Fruit fly (Drosophila melanogaster) whole organism, wandering third instar larva: ENCODE results near the gene CG10005.

Experiments used
- Abd-B ChIP-seq: fragments of >200 bp; optimal IDR thresholded peaks from 2 replicates; lab custom pipeline; 2017; ENCODE audit warnings: missing biosample characterization, missing genetic modification characterization
- CG32264 ChIP-seq: fragments of 200-800 bp; sonication (Bioruptor generic); optimal IDR thresholded peaks from 2 replicates; lab custom pipeline; 2016; ENCODE audit warnings: missing biosample characterization, missing genetic modification characterization
- CG9705 ChIP-seq: fragments of 200-800 bp; sonication (Bioruptor generic); optimal IDR thresholded peaks from 2 replicates; lab custom pipeline; 2018; ENCODE audit warnings: missing biosample characterization, mild to moderate bottlenecking, missing genetic modification characterization
- CrebA ChIP-seq: fragments of 200-800 bp; sonication (Bioruptor generic); optimal IDR thresholded peaks from 2 replicates; lab custom pipeline; 2016; ENCODE audit warnings: missing biosample characterization, mild to moderate bottlenecking, missing genetic modification characterization, borderline replicate concordance
- Dfd ChIP-seq: fragments of >200 bp; optimal IDR thresholded peaks from 2 replicates; lab custom pipeline; 2017; ENCODE audit warnings: missing biosample characterization, missing genetic modification characterization
- Dif ChIP-seq: fragments of 200-275, 200-300 bp; sonication (Bioruptor generic); optimal IDR thresholded peaks from 2 replicates; lab custom pipeline; 2018; ENCODE audit warnings: missing biosample characterization, missing genetic modification characterization; ENCODE audit not compliant: partially characterized antibody
- GATAd ChIP-seq: sonication (Bioruptor generic); optimal IDR thresholded peaks from 2 replicates; lab custom pipeline; 2016; ENCODE audit warnings: missing biosample characterization, missing genetic modification characterization
- HLH106 ChIP-seq: fragments of 200-800 bp; optimal IDR thresholded peaks from 3 replicates; lab custom pipeline; 2019; ENCODE audit warnings: missing biosample characterization, mild to moderate bottlenecking, missing genetic modification characterization, moderate library complexity
- Hnf4 ChIP-seq: fragments of 200-800 bp; sonication (Bioruptor generic); optimal IDR thresholded peaks from 2 replicates; lab custom pipeline; 2016; ENCODE audit warnings: missing biosample characterization, mild to moderate bottlenecking, missing genetic modification characterization
- Hr78 ChIP-seq: fragments of >200 bp; optimal IDR thresholded peaks from 2 replicates; lab custom pipeline; 2017; ENCODE audit warnings: missing biosample characterization, missing genetic modification characterization
- Jra ChIP-seq: sonication (Bioruptor generic); optimal IDR thresholded peaks from 2 replicates; lab custom pipeline; 2016; ENCODE audit warnings: missing biosample characterization, missing genetic modification characterization
- Mio ChIP-seq: sonication (Bioruptor generic); optimal IDR thresholded peaks from 2 replicates; lab custom pipeline; 2016; ENCODE audit warnings: missing biosample characterization, missing genetic modification characterization
- Myc ChIP-seq: fragments of >200 bp; optimal IDR thresholded peaks from 2 replicates; lab custom pipeline; 2017
- N ChIP-seq: fragments of >200 bp; optimal IDR thresholded peaks from 2 replicates; lab custom pipeline; 2018; ENCODE audit warnings: missing biosample characterization, missing external identifiers, missing genetic modification characterization
- OdsH ChIP-seq: fragments of 200-800 bp; sonication (Bioruptor generic); optimal IDR thresholded peaks from 2 replicates; lab custom pipeline; 2016; ENCODE audit warnings: missing biosample characterization, mild to moderate bottlenecking, missing genetic modification characterization
- Rel ChIP-seq, 2 experiments: fragments of 200-800 bp; sonication (Bioruptor generic) in 1 of 2; optimal IDR thresholded peaks; 2 replicates in 1 of 2; 3 replicates in 1 of 2; lab custom pipeline; 2016 to 2019; ENCODE audit warnings: mild to moderate bottlenecking in 2 of 2, missing biosample characterization in 2 of 2, missing genetic modification characterization in 2 of 2, moderate library complexity in 1 of 2
- Sp1 ChIP-seq: fragments of 200-800 bp; sonication (Bioruptor generic); optimal IDR thresholded peaks from 3 replicates; lab custom pipeline; 2019; ENCODE audit warnings: missing biosample characterization, mild to moderate bottlenecking, missing genetic modification characterization, moderate library complexity
- Vsx2 ChIP-seq: fragments of 200-300, 225-300 bp; sonication (Bioruptor generic); optimal IDR thresholded peaks from 2 replicates; lab custom pipeline; 2018; ENCODE audit warnings: missing biosample characterization, missing genetic modification characterization; ENCODE audit not compliant: partially characterized antibody
- br ChIP-seq: fragments of 200-800 bp; sonication (Bioruptor generic); optimal IDR thresholded peaks from 2 replicates; lab custom pipeline; 2016; ENCODE audit warnings: missing biosample characterization, missing genetic modification characterization
- brk ChIP-seq: fragments of 200-800 bp; sonication (Bioruptor generic); optimal IDR thresholded peaks from 2 replicates; lab custom pipeline; 2016; ENCODE audit warnings: missing biosample characterization, mild to moderate bottlenecking, missing genetic modification characterization
- dl ChIP-seq, 2 experiments: fragments of 175-275, 200-275 bp in 1 of 2; fragments of 200-275 bp in 1 of 2; sonication (Bioruptor generic); optimal IDR thresholded peaks; lab custom pipeline; 2018; ENCODE audit warnings: mild to moderate bottlenecking in 2 of 2, missing biosample characterization in 2 of 2, missing genetic modification characterization in 2 of 2, moderate library complexity in 2 of 2; ENCODE audit not compliant: partially characterized antibody in 2 of 2, insufficient read depth in 1 of 2
- dmrt93B ChIP-seq: fragments of 200-800 bp; sonication (Bioruptor generic); optimal IDR thresholded peaks from 2 replicates; lab custom pipeline; 2018; ENCODE audit warnings: missing biosample characterization, mild to moderate bottlenecking, missing genetic modification characterization
- dsf ChIP-seq: sonication (Bioruptor generic); optimal IDR thresholded peaks from 2 replicates; lab custom pipeline; 2016; ENCODE audit warnings: missing biosample characterization, missing genetic modification characterization, borderline replicate concordance
- ey ChIP-seq: fragments of 200-800 bp; sonication (Bioruptor generic); optimal IDR thresholded peaks from 2 replicates; lab custom pipeline; 2016; ENCODE audit warnings: missing biosample characterization, missing genetic modification characterization
- foxo ChIP-seq, 2 experiments: fragments of 200-800 bp; sonication (Bioruptor generic); optimal IDR thresholded peaks; 2 replicates in 1 of 2; 3 replicates in 1 of 2; lab custom pipeline; 2016 to 2017; ENCODE audit warnings: missing biosample characterization in 2 of 2, missing genetic modification characterization in 2 of 2
- fru ChIP-seq: fragments of 200-800 bp; sonication (Bioruptor generic); optimal IDR thresholded peaks from 3 replicates; lab custom pipeline; 2016; ENCODE audit warnings: missing biosample characterization, mild to moderate bottlenecking, missing genetic modification characterization
- h ChIP-seq: fragments of 200-800 bp; sonication (Bioruptor generic); optimal IDR thresholded peaks from 3 replicates; lab custom pipeline; 2016; ENCODE audit warnings: missing biosample characterization, mild to moderate bottlenecking, missing genetic modification characterization
- jim ChIP-seq: fragments of 175-275, 200-325 bp; sonication (Bioruptor generic); optimal IDR thresholded peaks from 2 replicates; lab custom pipeline; 2016; ENCODE audit warnings: missing biosample characterization, mild to moderate bottlenecking, missing genetic modification characterization
- lola ChIP-seq: fragments of >200 bp; optimal IDR thresholded peaks from 2 replicates; lab custom pipeline; 2017; ENCODE audit warnings: missing biosample characterization, missing genetic modification characterization
- pan ChIP-seq: fragments of >200 bp; optimal IDR thresholded peaks from 2 replicates; lab custom pipeline; 2017
- psq ChIP-seq: fragments of 200-800 bp; sonication (Bioruptor generic); optimal IDR thresholded peaks from 3 replicates; lab custom pipeline; 2017; ENCODE audit warnings: missing biosample characterization, mild to moderate bottlenecking, missing genetic modification characterization, moderate library complexity
- sage ChIP-seq: fragments of 200-800 bp; sonication (Bioruptor generic); optimal IDR thresholded peaks from 2 replicates; lab custom pipeline; 2016; ENCODE audit warnings: missing biosample characterization, mild to moderate bottlenecking, missing genetic modification characterization
- sv ChIP-seq: fragments of 200-800 bp; sonication (Bioruptor generic); optimal IDR thresholded peaks from 3 replicates; lab custom pipeline; 2016; ENCODE audit warnings: missing biosample characterization, missing genetic modification characterization
- tai ChIP-seq: sonication (Bioruptor generic); optimal IDR thresholded peaks from 2 replicates; lab custom pipeline; 2016; ENCODE audit warnings: missing biosample characterization, missing genetic modification characterization
- usp ChIP-seq: fragments of >200 bp; optimal IDR thresholded peaks from 2 replicates; lab custom pipeline; 2017; ENCODE audit warnings: missing biosample characterization, missing genetic modification characterization
- woc ChIP-seq: sonication (Bioruptor generic); optimal IDR thresholded peaks from 2 replicates; lab custom pipeline; 2016; ENCODE audit warnings: missing biosample characterization, mild to moderate bottlenecking, missing genetic modification characterization

The CG10005 gene

dm6 chr3R:11973826-11974225 is 3.2 kb downstream of the CG10005 start:
- TF ChIP-seq usp (GFP tag; lab: Kevin White, UChicago) (no peak), Rel (GFP tag; optimal IDR thresholded peaks at IDR 0.05; lab: Kevin White, UChicago) (no peak), Rel (tag; optimal IDR thresholded peaks at IDR 0.05; lab: Kevin White, UChicago) (peak; percentile 35)

- TF ChIP-seq br (GFP tag; lab: Kevin White, UChicago) (no peak), Rel (GFP tag; optimal IDR thresholded peaks at IDR 0.05; lab: Kevin White, UChicago) (no peak), Rel (tag; optimal IDR thresholded peaks at IDR 0.05; lab: Kevin White, UChicago) (no peak), woc (no peak), sv (no peak), CG32264 (GFP tag; lab: Kevin White, UChicago) (no peak), jim (GFP tag; lab: Kevin White, UChicago) (no peak)
Measured at dm6 chr3R:11971394-11971793, 5.6 kb downstream of the CG10005 start, which contains the start of gene GC2. GC2 (plus strand) TSS chr3R:11971694.

dm6 chr3R:11969217-11969616 is 7.8 kb downstream of the CG10005 start:
- peak; percentile 5 for TF ChIP-seq ey (GFP tag; lab: Kevin White, UChicago)
- TF ChIP-seq Rel (GFP tag; optimal IDR thresholded peaks at IDR 0.05; lab: Kevin White, UChicago) = no peak
- no peak for TF ChIP-seq Rel (tag; optimal IDR thresholded peaks at IDR 0.05; lab: Kevin White, UChicago)
- no peak for TF ChIP-seq sv
- no peak for TF ChIP-seq Vsx2 (GFP tag; lab: Kevin White, UChicago)

- no peak for TF ChIP-seq Jra (GFP tag; lab: Kevin White, UChicago)
- TF ChIP-seq fru = no peak
- TF ChIP-seq Dif (GFP tag; lab: Kevin White, UChicago) = no peak
- TF ChIP-seq psq (GFP tag; lab: Kevin White, UChicago) = no peak
Measured at dm6 chr3R:11968030-11968753, 8.8 kb downstream of the CG10005 start.

- TF ChIP-seq ey (GFP tag; lab: Kevin White, UChicago) (no peak), dl (GFP tag; optimal IDR thresholded peaks at IDR 0.05; lab: Kevin White, UChicago; ENCODE audit: insufficient read depth in 1 of 2, partially characterized antibody in 2 of 2) (no peak), Abd-B (no peak), CrebA (GFP tag; lab: Kevin White, UChicago) (no peak), CG32264 (GFP tag; lab: Kevin White, UChicago) (peak; percentile 1), Hnf4 (GFP tag; lab: Kevin White, UChicago) (peak; percentile 44), brk (GFP tag; lab: Kevin White, UChicago) (no peak), Sp1 (GFP tag; lab: Kevin White, UChicago) (peak; percentile 49), Hr78 (GFP tag; lab: Kevin White, UChicago) (no peak), pan (lab: Kevin White, UChicago) (no peak), Dfd (GFP tag; lab: Kevin White, UChicago) (no peak), Vsx2 (GFP tag; lab: Kevin White, UChicago) (peak; percentile 97), h (GFP tag; lab: Kevin White, UChicago) (peak; percentile 57), Jra (GFP tag; lab: Kevin White, UChicago) (peak; percentile 43), N (GFP tag; lab: Kevin White, UChicago) (no peak), br (GFP tag; lab: Kevin White, UChicago) (no peak), dmrt93B (GFP tag; lab: Kevin White, UChicago) (no peak), sage (no peak), CG9705 (no peak), dsf (GFP tag; lab: Kevin White, UChicago) (peak; percentile 53), lola (GFP tag; lab: Kevin White, UChicago) (no peak), usp (GFP tag; lab: Kevin White, UChicago) (no peak), sv (no peak), fru (peak; percentile 50), OdsH (peak; percentile 17), Myc (lab: Kevin White, UChicago) (no peak), psq (GFP tag; lab: Kevin White, UChicago) (peak; percentile 21), woc (peak; percentile 63), Rel (GFP tag; optimal IDR thresholded peaks at IDR 0.05; lab: Kevin White, UChicago) (no peak), Rel (tag; optimal IDR thresholded peaks at IDR 0.05; lab: Kevin White, UChicago) (peak; percentile 21), Dif (GFP tag; lab: Kevin White, UChicago) (no peak), GATAd (GFP tag; lab: Kevin White, UChicago) (no peak), HLH106 (tag; lab: Kevin White, UChicago) (peak; percentile 38), foxo (GFP tag; optimal IDR thresholded peaks at IDR 0.05; lab: Kevin White, UChicago) (peak in 1 of 2 experiments; percentile 23), jim (GFP tag; lab: Kevin White, UChicago) (peak; percentile 6), Mio (GFP tag; lab: Kevin White, UChicago) (no peak), tai (GFP tag; lab: Kevin White, UChicago) (no peak)
Measured at dm6 chr3R:11967262-11968029, 9.6 kb downstream of the CG10005 start, which contains the start of the genes CG12213 and GC1. CG12213 (minus strand) TSS chr3R:11967691. GC1 (plus strand) TSS chr3R:11967708.
